Worm (Caenorhabditis elegans) whole organism, L1 larva: ENCODE data around the gene gtf-2E1.

ENCODE experiments used
- C34B4.2 ChIP-seq: sonication (generic microtip); optimal IDR thresholded peaks from 2 replicates; lab custom pipeline; 2017; ENCODE audit warnings: mild to moderate bottlenecking, missing genetic modification characterization, missing compliant biosample characterization
- F16B12.6 ChIP-seq: fragments of 150-350 bp; optimal IDR thresholded peaks from 2 replicates; lab custom pipeline; 2014; ENCODE audit warnings: missing biosample characterization, missing genetic modification characterization
- Y116A8C.19 ChIP-seq: sonication (generic microtip); optimal IDR thresholded peaks from 2 replicates; lab custom pipeline; 2016; ENCODE audit warnings: missing compliant biosample characterization, missing genetic modification characterization, borderline replicate concordance
- aha-1 ChIP-seq: fragments of 150-350 bp; optimal IDR thresholded peaks from 2 replicates; lab custom pipeline; 2014; ENCODE audit warnings: missing biosample characterization, missing genetic modification characterization
- aly-2 ChIP-seq: fragments of 150-350 bp; optimal IDR thresholded peaks from 2 replicates; lab custom pipeline; 2014; ENCODE audit warnings: missing biosample characterization, missing genetic modification characterization
- blmp-1 ChIP-seq: fragments of 150-350 bp; optimal IDR thresholded peaks from 2 replicates; lab custom pipeline; 2014; ENCODE audit warnings: missing biosample characterization, missing genetic modification characterization
- ceh-63 ChIP-seq: fragments of 200-800 bp; sonication (Bioruptor generic); optimal IDR thresholded peaks from 2 replicates; lab custom pipeline; 2018; ENCODE audit warnings: mild to moderate bottlenecking, missing genetic modification characterization, missing compliant biosample characterization
- ceh-82 ChIP-seq, 3 experiments: fragments of 150-350 bp in 1 of 3; sonication (generic microtip) in 2 of 3; optimal IDR thresholded peaks; 2 replicates each; lab custom pipeline; 2014 to 2017; ENCODE audit warnings: missing biosample characterization in 3 of 3, missing genetic modification characterization in 3 of 3
- ceh-88 ChIP-seq: fragments of 200-800 bp; sonication (Bioruptor generic); IDR thresholded peaks from 2 replicates; pipeline ENCODE4 v1.3.6; 2022; ENCODE audit warnings: missing genetic modification characterization, missing compliant biosample characterization
- ceh-90 ChIP-seq: sonication (generic microtip); optimal IDR thresholded peaks from 2 replicates; lab custom pipeline; 2016; ENCODE audit warnings: missing genetic modification characterization, missing compliant biosample characterization
- ces-1 ChIP-seq: fragments of 150-350 bp; optimal IDR thresholded peaks from 2 replicates; lab custom pipeline; 2014; ENCODE audit warnings: missing biosample characterization, missing genetic modification reagents, missing genetic modification characterization
- dpl-1 ChIP-seq, 3 experiments: fragments of 150-350 bp in 2 of 3; sonication (generic microtip) in 1 of 3; optimal IDR thresholded peaks; 2 replicates each; lab custom pipeline; 2014 to 2017; ENCODE audit warnings: missing biosample characterization in 3 of 3, missing genetic modification characterization in 3 of 3, missing genetic modification reagents in 3 of 3
- dsc-1 ChIP-seq: sonication (generic microtip); optimal IDR thresholded peaks from 2 replicates; lab custom pipeline; 2016; ENCODE audit warnings: mild to moderate bottlenecking, missing genetic modification characterization, missing compliant biosample characterization
- efl-1 ChIP-seq, 4 experiments: fragments of 150-350 bp; optimal IDR thresholded peaks in 3 of 4; peaks in 1 of 4; 1 replicate in 1 of 4; 2 replicates in 3 of 4; lab custom pipeline; 2014; ENCODE audit warnings: missing biosample characterization in 2 of 4, missing genetic modification characterization in 2 of 4, missing genetic modification reagents in 2 of 4
- egl-13 ChIP-seq: sonication (generic microtip); optimal IDR thresholded peaks from 2 replicates; lab custom pipeline; 2016; ENCODE audit warnings: missing genotype, missing genetic modification reagents, missing genetic modification characterization, missing compliant biosample characterization
- elt-3 ChIP-seq, 6 experiments: fragments of 150-350 bp in 1 of 6; sonication (generic microtip); optimal IDR thresholded peaks; 2 replicates each; lab custom pipeline; 2017 to 2018; ENCODE audit warnings: missing biosample characterization in 6 of 6, missing genetic modification characterization in 6 of 6, inconsistent platforms in 1 of 6
- fkh-10 ChIP-seq: sonication (generic microtip); optimal IDR thresholded peaks from 2 replicates; lab custom pipeline; 2017; ENCODE audit warnings: missing biosample characterization, missing genetic modification reagents, missing genetic modification characterization
- fos-1 ChIP-seq: fragments of 150-350 bp; optimal IDR thresholded peaks from 2 replicates; lab custom pipeline; 2014; ENCODE audit warnings: missing biosample characterization, missing genetic modification characterization
- grh-1 ChIP-seq: fragments of 200-800 bp; sonication (Bioruptor generic); IDR thresholded peaks from 2 replicates; pipeline ENCODE4 v1.3.6; 2022; ENCODE audit warnings: missing genetic modification reagents, missing genetic modification characterization, missing compliant biosample characterization
- hlh-17 ChIP-seq: fragments of 200-800 bp; sonication (Bioruptor generic); optimal IDR thresholded peaks from 2 replicates; lab custom pipeline; 2018; ENCODE audit warnings: missing genetic modification characterization, mild to moderate bottlenecking, missing compliant biosample characterization, moderate library complexity, borderline replicate concordance
- hlh-4 ChIP-seq: sonication (generic microtip); optimal IDR thresholded peaks from 2 replicates; lab custom pipeline; 2016; ENCODE audit warnings: mild to moderate bottlenecking, missing genetic modification characterization, missing compliant biosample characterization
- lin-13 ChIP-seq: fragments of 150-350 bp; optimal IDR thresholded peaks from 2 replicates; lab custom pipeline; 2014; ENCODE audit warnings: missing biosample characterization, missing genetic modification reagents, missing genetic modification characterization
- lin-14 ChIP-seq: fragments of 200-800 bp; sonication (Bioruptor generic); optimal IDR thresholded peaks from 2 replicates; lab custom pipeline; 2018; ENCODE audit warnings: mild to moderate bottlenecking, missing genetic modification characterization, moderate library complexity, missing compliant biosample characterization
- lin-15B ChIP-seq: fragments of 150-350 bp; sonication (generic microtip); optimal IDR thresholded peaks from 3 replicates; lab custom pipeline; 2014; ENCODE audit warnings: missing biosample characterization, missing genetic modification characterization
- lir-3 ChIP-seq: sonication (generic microtip); optimal IDR thresholded peaks from 2 replicates; lab custom pipeline; 2016; ENCODE audit warnings: mild to moderate bottlenecking, missing genetic modification characterization, moderate library complexity, missing compliant biosample characterization; ENCODE audit not compliant: poor library complexity
- lsy-2 ChIP-seq, 2 experiments: fragments of 150-350 bp; optimal IDR thresholded peaks; 2 replicates each; lab custom pipeline; 2014; ENCODE audit warnings: missing biosample characterization in 2 of 2, missing genetic modification characterization in 2 of 2
- mef-2 ChIP-seq: fragments of 150-350 bp; optimal IDR thresholded peaks from 2 replicates; lab custom pipeline; 2014; ENCODE audit warnings: missing biosample characterization, missing genetic modification characterization
- mep-1 ChIP-seq: fragments of 150-350 bp; optimal IDR thresholded peaks from 2 replicates; lab custom pipeline; 2014; ENCODE audit warnings: missing biosample characterization, missing genetic modification characterization
- nhr-19 ChIP-seq: fragments of 200-800 bp; sonication (Bioruptor generic); conservative IDR thresholded peaks from 2 replicates; pipeline ENCODE4 v1.3.6; 2022; ENCODE audit warnings: missing genetic modification characterization, missing compliant biosample characterization
- nhr-47 ChIP-seq: sonication (generic microtip); optimal IDR thresholded peaks from 2 replicates; lab custom pipeline; 2016; ENCODE audit warnings: mild to moderate bottlenecking, missing genetic modification characterization, moderate library complexity, missing compliant biosample characterization
- nhr-71 ChIP-seq: sonication (generic microtip); optimal IDR thresholded peaks from 2 replicates; lab custom pipeline; 2016; ENCODE audit warnings: mild to moderate bottlenecking, missing genetic modification characterization, moderate library complexity, missing compliant biosample characterization
- nhr-77 ChIP-seq: fragments of 150-350 bp; optimal IDR thresholded peaks from 2 replicates; lab custom pipeline; 2014; ENCODE audit warnings: missing biosample characterization, missing genetic modification characterization
- nhr-85 ChIP-seq: sonication (generic microtip); peaks from one replicate; lab custom pipeline; 2016; ENCODE audit warnings: missing genetic modification characterization, inconsistent platforms, missing compliant biosample characterization
- pax-3 ChIP-seq: fragments of 200-800 bp; sonication (Bioruptor generic); optimal IDR thresholded peaks from 2 replicates; lab custom pipeline; 2018; ENCODE audit warnings: mild to moderate bottlenecking, missing genetic modification characterization, moderate library complexity, missing compliant biosample characterization
- pqm-1 ChIP-seq: sonication (generic microtip); optimal IDR thresholded peaks from 3 replicates; lab custom pipeline; 2017; ENCODE audit warnings: missing biosample characterization, missing genetic modification characterization
- snpc-4 ChIP-seq: fragments of 150-350 bp; optimal IDR thresholded peaks from 2 replicates; lab custom pipeline; 2014; ENCODE audit warnings: missing biosample characterization, missing genetic modification characterization
- snu-23 ChIP-seq: sonication (generic microtip); optimal IDR thresholded peaks from 2 replicates; lab custom pipeline; 2016; ENCODE audit warnings: missing genetic modification characterization, missing compliant biosample characterization
- sox-4 ChIP-seq: sonication (generic microtip); optimal IDR thresholded peaks from 2 replicates; lab custom pipeline; 2016; ENCODE audit warnings: missing genetic modification characterization, missing compliant biosample characterization
- sptf-1 ChIP-seq: fragments of 150-350 bp; optimal IDR thresholded peaks from 2 replicates; lab custom pipeline; 2014; ENCODE audit warnings: missing biosample characterization, missing genetic modification characterization
- sup-37 ChIP-seq: fragments of 200-800 bp; sonication (Bioruptor generic); optimal IDR thresholded peaks from 2 replicates; lab custom pipeline; 2018; ENCODE audit warnings: mild to moderate bottlenecking, missing genetic modification characterization, missing compliant biosample characterization
- swsn-7 ChIP-seq: sonication (generic microtip); optimal IDR thresholded peaks from 2 replicates; lab custom pipeline; 2016; ENCODE audit warnings: missing genetic modification characterization, missing compliant biosample characterization
- tbx-2 ChIP-seq: sonication (generic microtip); optimal IDR thresholded peaks from 2 replicates; lab custom pipeline; 2016; ENCODE audit warnings: missing genetic modification characterization, missing compliant biosample characterization
- unc-130 ChIP-seq: fragments of 150-350 bp; optimal IDR thresholded peaks from 2 replicates; lab custom pipeline; 2017; ENCODE audit warnings: missing biosample characterization, missing genetic modification characterization, inconsistent platforms
- unc-30 ChIP-seq: sonication (generic microtip); optimal IDR thresholded peaks from 2 replicates; lab custom pipeline; 2017; ENCODE audit warnings: missing biosample characterization, missing genetic modification characterization
- unc-98 ChIP-seq: fragments of 200-800 bp; sonication (Bioruptor generic); IDR thresholded peaks from 2 replicates; pipeline ENCODE4 v1.3.6; 2022; ENCODE audit warnings: missing genetic modification characterization, missing compliant biosample characterization
- xbp-1 ChIP-seq: sonication (generic microtip); optimal IDR thresholded peaks from 2 replicates; lab custom pipeline; 2016; ENCODE audit warnings: missing genetic modification characterization, missing compliant biosample characterization
- zip-4 ChIP-seq: fragments of 200-800 bp; sonication (Bioruptor generic); optimal IDR thresholded peaks from 2 replicates; lab custom pipeline; 2018; ENCODE audit warnings: mild to moderate bottlenecking, missing genetic modification characterization, moderate library complexity, missing compliant biosample characterization
- ztf-11 ChIP-seq, 2 experiments: sonication (generic microtip); optimal IDR thresholded peaks; 2 replicates each; lab custom pipeline; 2016 to 2017; ENCODE audit warnings: missing genetic modification characterization in 2 of 2, missing biosample characterization in 1 of 2, missing compliant biosample characterization in 1 of 2

gtf-2E1 gene

ce11 chrIV:17277459-17278173, 22.5 kb downstream of the gtf-2E1 start:
- TF ChIP-seq blmp-1 (peak; percentile 10), swsn-7 (tag; lab: Kevin White, UChicago) (no peak), dsc-1 (peak; percentile 10), mep-1 (tag; lab: Kevin White, UChicago) (peak; percentile 52), mef-2 (tag; lab: Kevin White, UChicago) (no peak), egl-13 (no peak), nhr-85 (tag; lab: Kevin White, UChicago) (peak; percentile 66), lin-14 (no peak), nhr-19 (peak; percentile 56; the same call in 1 of the 2 replicates), hlh-4 (tag; lab: Kevin White, UChicago) (no peak), grh-1 (no peak), efl-1 (optimal IDR thresholded peaks at IDR 0.05; lab: Kevin White, UChicago) (no peak), efl-1 (GFP tag; optimal IDR thresholded peaks at IDR 0.05 in 1 of 2; lab: Kevin White, UChicago) (peak in 1 of 2 experiments; percentile 92), dpl-1 (GFP tag; optimal IDR thresholded peaks at IDR 0.05; lab: Kevin White, UChicago) (peak in 1 of 3 experiments; percentile 13), ceh-90 (tag; lab: Kevin White, UChicago) (no peak), nhr-71 (peak; percentile 58)
- TF ChIP-seq, all 84 proteins: peak for 8

ce11 chrIV:17278363-17278762, 23.3 kb downstream of the gtf-2E1 start:
- TF ChIP-seq ceh-88, result peak; percentile 98
- peak; percentile 82 for TF ChIP-seq ceh-63
- peak; percentile 93 for TF ChIP-seq sox-4
- peak; percentile 99 for TF ChIP-seq fkh-10 (GFP tag; lab: Kevin White, UChicago)
- TF ChIP-seq unc-130, result peak; percentile 91
- TF ChIP-seq egl-13, result peak; percentile 99
- TF ChIP-seq pqm-1 (tag; lab: Kevin White, UChicago), result peak; percentile 18
- peak; percentile 80 for TF ChIP-seq lir-3 (tag; lab: Kevin White, UChicago)
- TF ChIP-seq ztf-11 (tag; optimal IDR thresholded peaks at IDR 0.05; lab: Kevin White, UChicago), result peak; percentile 59 to 96
- peak; percentile 88 for TF ChIP-seq aha-1 (tag; lab: Kevin White, UChicago)
- peak; percentile 96 for TF ChIP-seq nhr-19
- peak; percentile 71 for TF ChIP-seq lin-15B
- TF ChIP-seq zip-4 (GFP tag; lab: Kevin White, UChicago), result peak; percentile 95
- peak; percentile 98 for TF ChIP-seq tbx-2 (tag; lab: Kevin White, UChicago)
- TF ChIP-seq ces-1 (GFP tag; lab: Kevin White, UChicago), result peak; percentile 33
- TF ChIP-seq efl-1 (optimal IDR thresholded peaks at IDR 0.05; lab: Kevin White, UChicago), result peak; percentile 86 to 89
- peak; percentile 72 to 98 for TF ChIP-seq efl-1 (GFP tag; optimal IDR thresholded peaks at IDR 0.05 in 1 of 2; lab: Kevin White, UChicago)
- peak; percentile 99 for TF ChIP-seq pax-3 (tag; lab: Kevin White, UChicago)
- TF ChIP-seq unc-98 (GFP tag; lab: Robert Waterston, UW), result peak; percentile 86
- no peak for TF ChIP-seq unc-30 (tag; lab: Kevin White, UChicago)
- peak; percentile 95 for TF ChIP-seq mep-1 (tag; lab: Kevin White, UChicago)
- peak; percentile 31 to 96 (median 66) for TF ChIP-seq elt-3 (tag; optimal IDR thresholded peaks at IDR 0.05; lab: Kevin White, UChicago)
- TF ChIP-seq Y116A8C.19 (tag; lab: Kevin White, UChicago), result no peak
- TF ChIP-seq dpl-1 (GFP tag; optimal IDR thresholded peaks at IDR 0.05; lab: Kevin White, UChicago), result peak; percentile 74 to 80 (median 77)
- peak; percentile 92 for TF ChIP-seq lin-13 (GFP tag; lab: Kevin White, UChicago)
- TF ChIP-seq nhr-47 (tag; lab: Kevin White, UChicago), result peak; percentile 99
- TF ChIP-seq fos-1 (tag; lab: Kevin White, UChicago), result peak; percentile 94
- TF ChIP-seq aly-2 (tag; lab: Kevin White, UChicago), result peak; percentile 92
- peak; percentile 100 for TF ChIP-seq lin-14
- TF ChIP-seq nhr-77 (tag; lab: Kevin White, UChicago), result peak; percentile 98
- TF ChIP-seq ceh-82 (tag; optimal IDR thresholded peaks at IDR 0.05; lab: Kevin White, UChicago), result peak; percentile 94 to 97 (median 95)
- TF ChIP-seq snu-23 (GFP tag; lab: Kevin White, UChicago), result peak; percentile 99
- peak; percentile 100 for TF ChIP-seq nhr-71
- peak; percentile 68 for TF ChIP-seq C34B4.2 (tag; lab: Kevin White, UChicago)
- peak; percentile 90 to 96 for TF ChIP-seq lsy-2 (tag; optimal IDR thresholded peaks at IDR 0.05; lab: Kevin White, UChicago)
- peak; percentile 23 for TF ChIP-seq hlh-17 (GFP tag; lab: Kevin White, UChicago)
- no peak for TF ChIP-seq sptf-1 (tag; lab: Kevin White, UChicago)
- TF ChIP-seq dsc-1, result peak; percentile 99
- TF ChIP-seq snpc-4 (tag; lab: Kevin White, UChicago), result peak; percentile 70
- TF ChIP-seq sup-37, result peak; percentile 97
- peak; percentile 98 for TF ChIP-seq xbp-1
- TF ChIP-seq F16B12.6, result peak; percentile 49
